Fruit fly (Drosophila melanogaster) whole organism, embryonic: Measurements from ENCODE around the gene NdufV3.

ENCODE experiments used
- B-H2 ChIP-seq: fragments of 200-800 bp; sonication (Bioruptor generic); optimal IDR thresholded peaks from 2 replicates; lab custom pipeline; 2018; ENCODE audit warnings: missing biosample characterization, mild to moderate bottlenecking, missing genetic modification characterization
- CG10209 ChIP-seq: fragments of 200-800 bp; sonication (Bioruptor generic); optimal IDR thresholded peaks from 3 replicates; lab custom pipeline; 2017; ENCODE audit warnings: missing biosample characterization, mild to moderate bottlenecking, missing genetic modification characterization, missing genetic modification reagents
- CG12219 ChIP-seq: fragments of 200-800 bp; sonication (Bioruptor generic); optimal IDR thresholded peaks from 3 replicates; lab custom pipeline; 2018; ENCODE audit warnings: missing biosample characterization, mild to moderate bottlenecking, missing genetic modification characterization
- CG13424 ChIP-seq: fragments of 200-800 bp; sonication (Bioruptor generic); optimal IDR thresholded peaks from 2 replicates; lab custom pipeline; 2019; ENCODE audit warnings: missing biosample characterization, mild to moderate bottlenecking, missing genetic modification characterization, moderate library complexity
- CG14965 ChIP-seq: fragments of 200-800 bp; sonication (Bioruptor generic); optimal IDR thresholded peaks from 2 replicates; lab custom pipeline; 2016; ENCODE audit warnings: missing biosample characterization, missing genetic modification characterization, borderline replicate concordance
- CG1529 ChIP-seq: fragments of 200-800 bp; sonication (Bioruptor generic); optimal IDR thresholded peaks from 3 replicates; lab custom pipeline; 2018; ENCODE audit warnings: missing biosample characterization, missing genetic modification characterization
- CG17829 ChIP-seq: fragments of 200-800 bp; optimal IDR thresholded peaks from 2 replicates; lab custom pipeline; 2019; ENCODE audit warnings: missing biosample characterization, mild to moderate bottlenecking, missing genetic modification characterization, moderate library complexity
- CG18764 ChIP-seq: fragments of 200-800 bp; sonication (Bioruptor generic); optimal IDR thresholded peaks from 3 replicates; lab custom pipeline; 2016; ENCODE audit warnings: missing biosample characterization, missing genetic modification characterization
- CG2120 ChIP-seq: fragments of 200-800 bp; sonication (Bioruptor generic); optimal IDR thresholded peaks from 3 replicates; lab custom pipeline; 2016; ENCODE audit warnings: missing biosample characterization, missing genetic modification characterization
- CG2678 ChIP-seq: fragments of 200-800 bp; sonication (Bioruptor generic); optimal IDR thresholded peaks from 3 replicates; lab custom pipeline; 2019; ENCODE audit warnings: missing biosample characterization, mild to moderate bottlenecking, missing genetic modification characterization, moderate library complexity
- CG2889 ChIP-seq: fragments of 200-800 bp; sonication (Bioruptor generic); IDR thresholded peaks from 3 replicates; pipeline ENCODE4 v1.3.6; 2022; ENCODE audit warnings: missing biosample characterization, missing genetic modification characterization
- CG3847 ChIP-seq: fragments of 200-800 bp; sonication (Bioruptor generic); IDR thresholded peaks from 2 replicates; pipeline ENCODE4 v1.3.6; 2022; ENCODE audit warnings: missing biosample characterization, missing genetic modification characterization
- CG4617 ChIP-seq: fragments of 200-800 bp; sonication (Bioruptor generic); optimal IDR thresholded peaks from 3 replicates; lab custom pipeline; 2016; ENCODE audit warnings: missing biosample characterization, missing genetic modification characterization, borderline replicate concordance
- CG6683 ChIP-seq: fragments of 200-800 bp; sonication (Bioruptor generic); optimal IDR thresholded peaks from 2 replicates; lab custom pipeline; 2017; ENCODE audit warnings: missing biosample characterization, mild to moderate bottlenecking, missing genetic modification characterization, missing genetic modification reagents
- CG8290 ChIP-seq, 3 experiments: fragments of 200-800 bp; sonication (Bioruptor generic); optimal IDR thresholded peaks; 2 replicates each; lab custom pipeline; 2016 to 2019; ENCODE audit warnings: missing biosample characterization in 3 of 3, missing genetic modification characterization in 3 of 3, mild to moderate bottlenecking in 2 of 3, moderate library complexity in 1 of 3
- CG8388 ChIP-seq: fragments of 200-800 bp; sonication (Bioruptor generic); optimal IDR thresholded peaks from 2 replicates; lab custom pipeline; 2019; ENCODE audit warnings: missing biosample characterization, mild to moderate bottlenecking, missing genetic modification characterization, moderate library complexity
- CG9437 ChIP-seq: fragments of 200-800 bp; sonication (Bioruptor generic); optimal IDR thresholded peaks from 2 replicates; lab custom pipeline; 2018; ENCODE audit warnings: missing biosample characterization, mild to moderate bottlenecking, missing genetic modification characterization
- ERR ChIP-seq: fragments of 200-800 bp; sonication (Bioruptor generic); optimal IDR thresholded peaks from 2 replicates; lab custom pipeline; 2016; ENCODE audit warnings: missing biosample characterization, missing genetic modification characterization
- Eip74EF ChIP-seq, 2 experiments: fragments of 200-800 bp in 1 of 2; fragments of >200 bp in 1 of 2; sonication (Bioruptor generic) in 1 of 2; optimal IDR thresholded peaks; 2 replicates each; lab custom pipeline; 2017 to 2019; ENCODE audit warnings: missing biosample characterization in 2 of 2, missing genetic modification characterization in 2 of 2, mild to moderate bottlenecking in 1 of 2, moderate library complexity in 1 of 2
- Fer2 ChIP-seq: fragments of 200-800 bp; sonication (Bioruptor generic); optimal IDR thresholded peaks from 2 replicates; lab custom pipeline; 2018; ENCODE audit warnings: missing biosample characterization, mild to moderate bottlenecking, missing genetic modification characterization, moderate library complexity
- Gug ChIP-seq: fragments of 200-800 bp; sonication (Bioruptor generic); IDR thresholded peaks from 4 replicates; pipeline ENCODE4 v1.3.6; 2022; ENCODE audit warnings: missing biosample characterization, missing genetic modification characterization
- H2.0 ChIP-seq: fragments of 200-800 bp; sonication (Bioruptor generic); IDR thresholded peaks from 2 replicates; pipeline ENCODE4 v1.3.6; 2022; ENCODE audit warnings: missing biosample characterization, missing genetic modification characterization
- HLH54F ChIP-seq: fragments of 200-800 bp; sonication (Bioruptor generic); optimal IDR thresholded peaks from 3 replicates; lab custom pipeline; 2016; ENCODE audit warnings: missing biosample characterization, missing genetic modification characterization
- HmgZ ChIP-seq: fragments of 200-800 bp; sonication (Bioruptor generic); optimal IDR thresholded peaks from 2 replicates; lab custom pipeline; 2018; ENCODE audit warnings: missing biosample characterization, mild to moderate bottlenecking, missing genetic modification characterization
- Lpt ChIP-seq: fragments of >200 bp; optimal IDR thresholded peaks from 2 replicates; lab custom pipeline; 2018; ENCODE audit warnings: missing biosample characterization, missing genetic modification characterization
- Nf-YB ChIP-seq: fragments of 200-800 bp; sonication (Bioruptor generic); optimal IDR thresholded peaks from 3 replicates; lab custom pipeline; 2019; ENCODE audit warnings: missing biosample characterization, mild to moderate bottlenecking, missing genetic modification characterization, moderate library complexity
- PHDP ChIP-seq: fragments of 200-800 bp; sonication (Bioruptor generic); optimal IDR thresholded peaks from 3 replicates; lab custom pipeline; 2018; ENCODE audit warnings: missing biosample characterization, mild to moderate bottlenecking, missing genetic modification characterization, moderate library complexity
- Pdp1 ChIP-seq, 2 experiments: fragments of 200-800 bp; sonication (Bioruptor generic); optimal IDR thresholded peaks; 3 replicates each; lab custom pipeline; 2016; ENCODE audit warnings: missing biosample characterization in 2 of 2, missing genetic modification characterization in 2 of 2, mild to moderate bottlenecking in 1 of 2, moderate library complexity in 1 of 2
- Ravus ChIP-seq: fragments of 200-800 bp; sonication (Bioruptor generic); IDR thresholded peaks from 2 replicates; pipeline ENCODE4 v1.3.6; 2022; ENCODE audit warnings: missing biosample characterization, missing genetic modification characterization
- Rfx ChIP-seq: fragments of 200-800 bp; sonication (Bioruptor generic); IDR thresholded peaks from 2 replicates; pipeline ENCODE4 v1.3.6; 2022; ENCODE audit warnings: missing biosample characterization, missing genetic modification characterization
- Xrp1 ChIP-seq: fragments of 200-800 bp; sonication (Bioruptor generic); IDR thresholded peaks from 2 replicates; pipeline ENCODE4 v1.3.6; 2022; ENCODE audit warnings: missing biosample characterization, missing genetic modification characterization
- bbx ChIP-seq: fragments of 200-800 bp; sonication (Bioruptor generic); IDR thresholded peaks from 2 replicates; pipeline ENCODE4 v1.3.6; 2022; ENCODE audit warnings: missing biosample characterization, missing genetic modification characterization; ENCODE audit not compliant: partially characterized antibody
- chn ChIP-seq: fragments of 200-800 bp; sonication (Bioruptor generic); optimal IDR thresholded peaks from 2 replicates; lab custom pipeline; 2016; ENCODE audit warnings: missing biosample characterization, missing genetic modification characterization
- ewg ChIP-seq: fragments of 200-800 bp; sonication (Bioruptor generic); optimal IDR thresholded peaks from 3 replicates; lab custom pipeline; 2017; ENCODE audit warnings: mild to moderate bottlenecking, missing biosample characterization, missing genetic modification reagents, missing genetic modification characterization
- gce ChIP-seq: fragments of 200-800 bp; sonication (Bioruptor generic); IDR thresholded peaks from 3 replicates; pipeline ENCODE4 v1.3.6; 2022; ENCODE audit warnings: missing biosample characterization, missing genetic modification characterization
- gem ChIP-seq: fragments of 200-800 bp; sonication (Bioruptor generic); optimal IDR thresholded peaks from 2 replicates; lab custom pipeline; 2019; ENCODE audit warnings: missing biosample characterization, mild to moderate bottlenecking, missing genetic modification characterization, moderate library complexity
- grau ChIP-seq: fragments of 200-800 bp; optimal IDR thresholded peaks from 3 replicates; lab custom pipeline; 2019; ENCODE audit warnings: missing biosample characterization, mild to moderate bottlenecking, missing genetic modification characterization, moderate library complexity
- inv ChIP-seq: fragments of 200-800 bp; sonication (Bioruptor generic); IDR thresholded peaks from 2 replicates; pipeline ENCODE4 v1.3.6; 2022; ENCODE audit warnings: missing biosample characterization, missing genetic modification characterization; ENCODE audit not compliant: partially characterized antibody
- jumu ChIP-seq: fragments of 200-800 bp; sonication (Bioruptor generic); optimal IDR thresholded peaks from 3 replicates; lab custom pipeline; 2016; ENCODE audit warnings: missing biosample characterization, missing genetic modification characterization
- lilli ChIP-seq: fragments of 200-800 bp; sonication (Bioruptor generic); optimal IDR thresholded peaks from 3 replicates; lab custom pipeline; 2016; ENCODE audit warnings: missing biosample characterization, missing genetic modification characterization
- mam ChIP-seq: fragments of 200-800 bp; sonication (Bioruptor generic); optimal IDR thresholded peaks from 3 replicates; lab custom pipeline; 2016; ENCODE audit warnings: missing biosample characterization, missing genetic modification characterization
- mld ChIP-seq: fragments of 200-800 bp; sonication (Bioruptor generic); IDR thresholded peaks from 3 replicates; pipeline ENCODE4 v1.3.6; 2022; ENCODE audit warnings: missing biosample characterization, missing genetic modification characterization; ENCODE audit not compliant: partially characterized antibody
- nerfin-1 ChIP-seq: fragments of 200-800 bp; sonication (Bioruptor generic); optimal IDR thresholded peaks from 3 replicates; lab custom pipeline; 2019; ENCODE audit warnings: missing biosample characterization, mild to moderate bottlenecking, missing genetic modification characterization, moderate library complexity
- nerfin-2 ChIP-seq: fragments of 200-800 bp; sonication (Bioruptor generic); IDR thresholded peaks from 2 replicates; pipeline ENCODE4 v1.3.6; 2022; ENCODE audit warnings: missing biosample characterization, missing genetic modification characterization; ENCODE audit not compliant: partially characterized antibody
- p53 ChIP-seq: fragments of 200-800 bp; sonication (Bioruptor generic); optimal IDR thresholded peaks from 2 replicates; lab custom pipeline; 2016; ENCODE audit warnings: missing biosample characterization, missing genetic modification characterization
- ranshi ChIP-seq: fragments of 200-800 bp; sonication (Bioruptor generic); IDR thresholded peaks from 2 replicates; pipeline ENCODE4 v1.3.6; 2022; ENCODE audit warnings: missing biosample characterization, missing genetic modification characterization
- row ChIP-seq: fragments of 200-800 bp; sonication (Bioruptor generic); IDR thresholded peaks from 3 replicates; pipeline ENCODE4 v1.3.6; 2022; ENCODE audit warnings: missing biosample characterization, missing genetic modification characterization
- tin ChIP-seq: fragments of 200-800 bp; sonication (Bioruptor generic); optimal IDR thresholded peaks from 3 replicates; lab custom pipeline; 2016; ENCODE audit warnings: missing biosample characterization, missing genetic modification characterization
- trem ChIP-seq: fragments of 200-800 bp; optimal IDR thresholded peaks from 3 replicates; lab custom pipeline; 2019; ENCODE audit warnings: missing biosample characterization, mild to moderate bottlenecking, missing genetic modification characterization, moderate library complexity
- unc-4 ChIP-seq: fragments of 200-800 bp; sonication (Bioruptor generic); IDR thresholded peaks from 2 replicates; pipeline ENCODE4 v1.3.6; 2022; ENCODE audit warnings: missing biosample characterization, missing genetic modification characterization; ENCODE audit not compliant: partially characterized antibody

Gene NdufV3

dm6 chrX:11349780-11350179, at the start of gene NdufV3 (continued):
- TF ChIP-seq mld (no peak), CG2678 (peak; percentile 4), CG17829 (tag; lab: Kevin White, UChicago) (peak; percentile 18), CG10209 (no peak), Rfx (GFP tag; lab: Robert Waterston, UW) (peak; percentile 67), tin (peak; percentile 4), Fer2 (tag; lab: Kevin White, UChicago) (no peak), gem (tag; lab: Kevin White, UChicago) (peak; percentile 24), ranshi (GFP tag; lab: Robert Waterston, UW) (peak; percentile 40; the same call in 1 of the 2 replicates), mam (peak; percentile 34), CG14965 (GFP tag; lab: Kevin White, UChicago) (no peak), nerfin-2 (no peak), B-H2 (GFP tag; lab: Kevin White, UChicago) (peak; percentile 41), Eip74EF (GFP tag; optimal IDR thresholded peaks at IDR 0.05; lab: Kevin White, UChicago) (no peak), row (peak; percentile 41; the same call in 1 of the 3 replicates), jumu (GFP tag; lab: Kevin White, UChicago) (no peak), CG1529 (GFP tag; lab: Kevin White, UChicago) (no peak), CG12219 (GFP tag; lab: Kevin White, UChicago) (no peak), H2.0 (GFP tag; lab: Robert Waterston, UW) (no peak), CG3847 (GFP tag; lab: Robert Waterston, UW) (peak; percentile 68), Nf-YB (GFP tag; lab: Kevin White, UChicago) (no peak), Lpt (GFP tag; lab: Kevin White, UChicago) (no peak), PHDP (tag; lab: Kevin White, UChicago) (no peak), Gug (GFP tag; lab: Robert Waterston, UW) (peak; percentile 20; the same call in 1 of the 4 replicates), CG2889 (GFP tag; lab: Robert Waterston, UW) (no peak), CG8388 (GFP tag; lab: Kevin White, UChicago) (no peak), HmgZ (tag; lab: Kevin White, UChicago) (peak; percentile 48), CG18764 (GFP tag; lab: Kevin White, UChicago) (no peak), bbx (GFP tag; lab: Robert Waterston, UW) (no peak), p53 (GFP tag; lab: Kevin White, UChicago) (no peak), Ravus (GFP tag; lab: Robert Waterston, UW) (no peak), CG9437 (peak; percentile 4), chn (GFP tag; lab: Kevin White, UChicago) (peak; percentile 21), CG2120 (GFP tag; lab: Kevin White, UChicago) (peak; percentile 31), nerfin-1 (tag; lab: Kevin White, UChicago) (no peak), unc-4 (GFP tag; lab: Robert Waterston, UW) (no peak), CG4617 (GFP tag; lab: Kevin White, UChicago) (peak; percentile 8), Pdp1 (GFP tag; optimal IDR thresholded peaks at IDR 0.05; lab: Kevin White, UChicago) (peak in 1 of 2 experiments; percentile 91), ERR (GFP tag; lab: Kevin White, UChicago) (no peak), HLH54F (peak; percentile 9), Xrp1 (GFP tag; lab: Robert Waterston, UW) (0 out of 2 replicates have a peak, but pooled peaks have one; percentile 39), CG8290 (GFP tag; optimal IDR thresholded peaks at IDR 0.05; lab: Kevin White, UChicago) (no peak), CG8290 (tag; optimal IDR thresholded peaks at IDR 0.05; lab: Kevin White, UChicago) (peak in 1 of 2 experiments; percentile 69), trem (tag; lab: Kevin White, UChicago) (peak; percentile 4), grau (tag; lab: Kevin White, UChicago) (peak; percentile 28), inv (GFP tag; lab: Robert Waterston, UW) (no peak), CG6683 (no peak), lilli (GFP tag; lab: Kevin White, UChicago) (no peak), CG13424 (peak; percentile 31), ewg (GFP tag; lab: Kevin White, UChicago) (no peak), gce (no peak)
